Worm (Caenorhabditis elegans): ENCODE results near the gene clec-254.

ce11 chrV:18711362-18711761 is 42.9 kb downstream of the clec-254 start:
- TF ChIP-seq aha-1 (tag; optimal IDR thresholded peaks at IDR 0.05) (no peak), unc-62 (GFP tag; optimal IDR thresholded peaks at IDR 0.05) (no peak), aly-2 (tag; optimal IDR thresholded peaks at IDR 0.05) (no peak), mdl-1 (tag; optimal IDR thresholded peaks at IDR 0.05) (no peak), ces-1 (GFP tag; optimal IDR thresholded peaks at IDR 0.05) (no peak)
